Worm (Caenorhabditis elegans) whole organism, late embryonic: ENCODE measurements around the gene dagl-2.

Experiments
- pha-4 ChIP-seq: fragments of 150-350 bp; optimal IDR thresholded peaks from 2 replicates; lab custom pipeline; 2018; ENCODE audit warnings: missing biosample characterization, missing genetic modification reagents, missing genetic modification characterization
- zip-5 ChIP-seq: sonication (generic microtip); optimal IDR thresholded peaks from 2 replicates; lab custom pipeline; 2016; ENCODE audit warnings: missing genetic modification characterization, missing compliant biosample characterization

- no peak for TF ChIP-seq zip-5 (tag; lab: Kevin White, UChicago)
- TF ChIP-seq pha-4 (tag; lab: Kevin White, UChicago), result no peak
Measured at ce11 chrIII:815845-816244, 32.7 kb upstream of the dagl-2 start, which contains the start of gene dac-1.
